Worm (Caenorhabditis elegans): ENCODE measurements around the gene C17C3.15.

ce11 chrII:5551517-5551916 lies 18.9 kb upstream of the C17C3.15 start, which contains the start of gene C17C3.5:
- TF ChIP-seq ztf-11 (tag; optimal IDR thresholded peaks at IDR 0.05) (no peak), elt-3 (tag; optimal IDR thresholded peaks at IDR 0.05) (no peak), mbf-1 (tag; optimal IDR thresholded peaks at IDR 0.05) (no peak), unc-62 (GFP tag; optimal IDR thresholded peaks at IDR 0.05) (no peak), nhr-12 (tag; optimal IDR thresholded peaks at IDR 0.05) (no peak), lin-11 (tag; optimal IDR thresholded peaks at IDR 0.05) (no peak), lin-13 (GFP tag; optimal IDR thresholded peaks at IDR 0.05) (no peak)

Measured in whole organism, L2 larva.